Worm (Caenorhabditis elegans) whole organism, L2 larva: ENCODE measurements around the gene ran-1.

Source experiments
- C34F6.9 ChIP-seq: fragments of 150-350 bp; optimal IDR thresholded peaks from 2 replicates; lab custom pipeline; 2014; ENCODE audit warnings: missing biosample characterization, missing genetic modification characterization
- ZK546.5 ChIP-seq: sonication (generic microtip); optimal IDR thresholded peaks from 2 replicates; lab custom pipeline; 2017; ENCODE audit warnings: missing biosample characterization, missing genetic modification characterization
- alr-1 ChIP-seq: fragments of 150-350 bp; optimal IDR thresholded peaks from 2 replicates; lab custom pipeline; 2014; ENCODE audit warnings: missing biosample characterization, missing genetic modification characterization
- ama-1 ChIP-seq: fragments of 150-350 bp; optimal IDR thresholded peaks from 2 replicates; lab custom pipeline; 2018; ENCODE audit warnings: inconsistent platforms
- blmp-1 ChIP-seq: sonication (generic microtip); optimal IDR thresholded peaks from 2 replicates; lab custom pipeline; 2017; ENCODE audit warnings: missing genetic modification characterization, mild to moderate bottlenecking, missing compliant biosample characterization, antibody characterized with exemption, moderate library complexity; ENCODE audit not compliant: insufficient read depth
- ceh-16 ChIP-seq: fragments of 150-350 bp; optimal IDR thresholded peaks from 2 replicates; lab custom pipeline; 2014; ENCODE audit warnings: missing biosample characterization, missing genetic modification characterization
- ceh-82 ChIP-seq: fragments of 150-350 bp; optimal IDR thresholded peaks from 2 replicates; lab custom pipeline; 2014; ENCODE audit warnings: missing biosample characterization, missing genetic modification characterization
- crh-2 ChIP-seq: sonication (generic microtip); optimal IDR thresholded peaks from 2 replicates; lab custom pipeline; 2017; ENCODE audit warnings: missing biosample characterization, missing genetic modification characterization
- dmd-4 ChIP-seq: sonication (generic microtip); optimal IDR thresholded peaks from 2 replicates; lab custom pipeline; 2017; ENCODE audit warnings: missing biosample characterization, missing genetic modification characterization
- egl-27 ChIP-seq: sonication (generic microtip); optimal IDR thresholded peaks from 3 replicates; lab custom pipeline; 2017; ENCODE audit warnings: missing biosample characterization, missing genetic modification reagents, missing genetic modification characterization
- elt-3 ChIP-seq: sonication (generic microtip); optimal IDR thresholded peaks from 2 replicates; lab custom pipeline; 2017; ENCODE audit warnings: missing biosample characterization, missing genetic modification characterization
- gmeb-1 ChIP-seq: fragments of 150-350 bp; optimal IDR thresholded peaks from 2 replicates; lab custom pipeline; 2014; ENCODE audit warnings: missing biosample characterization, missing genetic modification characterization
- lin-13 ChIP-seq: fragments of 150-350 bp; optimal IDR thresholded peaks from 2 replicates; lab custom pipeline; 2014; ENCODE audit warnings: missing biosample characterization, missing genetic modification reagents, missing genetic modification characterization
- lin-39 ChIP-seq: fragments of 150-350 bp; optimal IDR thresholded peaks from 2 replicates; lab custom pipeline; 2014; ENCODE audit warnings: missing biosample characterization, missing genetic modification reagents, missing genetic modification characterization
- mab-5 ChIP-seq: fragments of 150-350 bp; optimal IDR thresholded peaks from 2 replicates; lab custom pipeline; 2014; ENCODE audit warnings: missing biosample characterization, missing genetic modification characterization
- mbf-1 ChIP-seq: sonication (generic microtip); optimal IDR thresholded peaks from 2 replicates; lab custom pipeline; 2017; ENCODE audit warnings: missing biosample characterization, missing genetic modification characterization
- mdl-1 ChIP-seq, 2 experiments: fragments of 150-350 bp in 1 of 2; sonication (generic microtip) in 1 of 2; optimal IDR thresholded peaks; 2 replicates each; lab custom pipeline; 2017; ENCODE audit warnings: missing biosample characterization in 2 of 2, missing genetic modification characterization in 2 of 2
- nhr-10 ChIP-seq: sonication (generic microtip); optimal IDR thresholded peaks from 2 replicates; lab custom pipeline; 2017; ENCODE audit warnings: missing biosample characterization, missing genetic modification characterization
- nhr-11 ChIP-seq: fragments of 150-350 bp; optimal IDR thresholded peaks from 2 replicates; lab custom pipeline; 2014; ENCODE audit warnings: missing biosample characterization, missing genetic modification characterization
- nhr-12 ChIP-seq: fragments of 150-350 bp; optimal IDR thresholded peaks from 2 replicates; lab custom pipeline; 2014; ENCODE audit warnings: missing biosample characterization, missing genetic modification characterization
- nhr-21 ChIP-seq: fragments of 150-350 bp; optimal IDR thresholded peaks from 2 replicates; lab custom pipeline; 2014; ENCODE audit warnings: missing biosample characterization, missing genetic modification characterization
- nhr-23 ChIP-seq: fragments of 150-350 bp; optimal IDR thresholded peaks from 2 replicates; lab custom pipeline; 2014; ENCODE audit warnings: missing biosample characterization, missing genetic modification reagents, missing genetic modification characterization
- nhr-237 ChIP-seq: fragments of 150-350 bp; optimal IDR thresholded peaks from 2 replicates; lab custom pipeline; 2014; ENCODE audit warnings: missing biosample characterization, missing genetic modification characterization
- sem-4 ChIP-seq: fragments of 150-350 bp; optimal IDR thresholded peaks from 2 replicates; lab custom pipeline; 2014; ENCODE audit warnings: missing biosample characterization, missing genetic modification reagents, missing genetic modification characterization
- skn-1 ChIP-seq: sonication (generic microtip); optimal IDR thresholded peaks from 2 replicates; lab custom pipeline; 2017; ENCODE audit warnings: missing biosample characterization, missing genetic modification characterization
- sma-3 ChIP-seq: sonication (generic microtip); optimal IDR thresholded peaks from 2 replicates; lab custom pipeline; 2016; ENCODE audit warnings: missing genetic modification reagents, missing genetic modification characterization, missing compliant biosample characterization
- sma-9 ChIP-seq, 2 experiments: fragments of 150-350 bp in 1 of 2; sonication (generic microtip) in 1 of 2; optimal IDR thresholded peaks; 2 replicates each; lab custom pipeline; 2014 to 2016; ENCODE audit warnings: missing genetic modification characterization in 2 of 2, mild to moderate bottlenecking in 1 of 2, missing biosample characterization in 1 of 2, missing compliant biosample characterization in 1 of 2, missing genetic modification reagents in 1 of 2, moderate library complexity in 1 of 2
- unc-55 ChIP-seq: fragments of 150-350 bp; sonication (generic microtip); optimal IDR thresholded peaks from 3 replicates; lab custom pipeline; 2014; ENCODE audit warnings: missing biosample characterization, missing genetic modification reagents, missing genetic modification characterization
- zag-1 ChIP-seq: fragments of 150-350 bp; optimal IDR thresholded peaks from 2 replicates; lab custom pipeline; 2014; ENCODE audit warnings: missing biosample characterization, missing genetic modification characterization
- ztf-1 ChIP-seq: fragments of 200-800 bp; sonication (Bioruptor generic); conservative IDR thresholded peaks from 2 replicates; pipeline ENCODE4 v1.3.6; 2022; ENCODE audit warnings: missing genetic modification characterization, missing compliant biosample characterization
- ztf-11 ChIP-seq: sonication (generic microtip); optimal IDR thresholded peaks from 2 replicates; lab custom pipeline; 2017; ENCODE audit warnings: missing biosample characterization, missing genetic modification characterization
- ztf-4 ChIP-seq: fragments of 150-350 bp; optimal IDR thresholded peaks from 2 replicates; lab custom pipeline; 2014; ENCODE audit warnings: missing biosample characterization, missing genetic modification characterization

Gene ran-1

DNA sequence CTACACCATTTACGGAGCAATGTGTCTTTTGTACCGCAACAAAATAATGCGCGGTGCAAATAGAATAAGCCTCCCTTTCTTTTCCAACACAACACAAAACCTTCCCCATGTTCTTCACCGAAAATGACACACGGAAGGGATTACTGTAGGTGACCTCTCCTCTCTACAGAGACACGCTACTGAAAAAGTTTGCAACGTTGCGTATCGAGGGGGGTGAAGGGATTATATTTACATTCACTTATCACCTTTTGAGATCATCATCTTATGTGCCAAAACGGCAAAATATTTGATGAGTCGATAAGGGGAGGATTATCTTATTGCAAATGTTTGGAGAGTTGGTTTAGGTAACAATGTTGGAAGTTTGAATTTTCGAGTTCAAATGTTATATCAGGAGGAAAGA, 35.5 kb upstream of the ran-1 start:
- no peak for TF ChIP-seq sma-3 (GFP tag; lab: Kevin White, UChicago)
- no peak for TF ChIP-seq ama-1
- no peak for TF ChIP-seq lin-13 (GFP tag; lab: Kevin White, UChicago)
- no peak for TF ChIP-seq nhr-23
- no peak for TF ChIP-seq gmeb-1 (tag; lab: Kevin White, UChicago)
- TF ChIP-seq nhr-10 (tag; lab: Kevin White, UChicago): no peak
- no peak for TF ChIP-seq nhr-12 (tag; lab: Kevin White, UChicago)
- no peak for TF ChIP-seq alr-1 (tag; lab: Kevin White, UChicago)
- TF ChIP-seq ZK546.5: no peak
- TF ChIP-seq blmp-1 (tag; lab: Kevin White, UChicago): no peak
- no peak for TF ChIP-seq elt-3 (tag; lab: Kevin White, UChicago)
- no peak for TF ChIP-seq ztf-1 (GFP tag; lab: Robert Waterston, UW)
- TF ChIP-seq crh-2: no peak
- no peak for TF ChIP-seq mab-5 (tag; lab: Kevin White, UChicago)
- TF ChIP-seq nhr-11 (tag; lab: Kevin White, UChicago): no peak
- TF ChIP-seq zag-1 (tag; lab: Kevin White, UChicago): no peak
- TF ChIP-seq C34F6.9 (tag; lab: Kevin White, UChicago): no peak

ce11 chrIII:10781553-10781952, 34.0 kb upstream of the ran-1 start, which contains the start of gene ptr-19:
TSS of gene ptr-19 (plus strand) at chrIII:10781853.
- TF ChIP-seq skn-1 (tag; lab: Kevin White, UChicago): no peak
- no peak for TF ChIP-seq blmp-1 (tag; lab: Kevin White, UChicago)
- no peak for TF ChIP-seq dmd-4 (tag; lab: Kevin White, UChicago)
- no peak for TF ChIP-seq gmeb-1 (tag; lab: Kevin White, UChicago)
- TF ChIP-seq mab-5 (tag; lab: Kevin White, UChicago): no peak
- TF ChIP-seq nhr-237 (tag; lab: Kevin White, UChicago): no peak
- no peak for TF ChIP-seq unc-55 (GFP tag; lab: Kevin White, UChicago)
- no peak for TF ChIP-seq zag-1 (tag; lab: Kevin White, UChicago)
- no peak for TF ChIP-seq nhr-23
- no peak for TF ChIP-seq mbf-1 (tag; lab: Kevin White, UChicago)
- no peak for TF ChIP-seq alr-1 (tag; lab: Kevin White, UChicago)
- TF ChIP-seq sma-9 (GFP tag; optimal IDR thresholded peaks at IDR 0.05; lab: Kevin White, UChicago): no peak
- no peak for TF ChIP-seq sma-9 (tag; optimal IDR thresholded peaks at IDR 0.05; lab: Kevin White, UChicago)

DNA sequence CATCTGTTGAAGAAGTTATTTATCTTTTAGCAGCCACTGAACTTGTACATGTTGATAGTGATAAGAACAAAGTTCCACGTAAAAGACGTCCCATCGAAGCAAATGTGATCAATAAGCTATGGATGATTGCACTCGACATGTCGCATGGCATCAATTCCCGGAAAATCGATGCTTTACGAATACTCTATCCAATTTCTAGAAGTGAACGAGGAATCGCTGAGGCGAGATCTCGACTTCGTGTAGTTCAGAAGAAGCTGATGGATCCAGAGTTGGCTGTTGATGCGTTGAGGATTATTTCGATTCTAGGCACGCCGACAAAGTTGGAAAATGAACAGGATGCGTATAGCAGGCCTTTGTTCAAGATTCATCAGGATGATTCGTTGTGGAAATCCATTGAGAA, 22.2 kb upstream of the ran-1 start:
- TF ChIP-seq ztf-4 (tag; lab: Kevin White, UChicago) (no peak), ZK546.5 (no peak), ceh-16 (no peak), nhr-21 (tag; lab: Kevin White, UChicago) (no peak), sma-3 (GFP tag; lab: Kevin White, UChicago) (no peak), lin-13 (GFP tag; lab: Kevin White, UChicago) (no peak), nhr-237 (tag; lab: Kevin White, UChicago) (no peak), ztf-1 (GFP tag; lab: Robert Waterston, UW) (no peak), blmp-1 (tag; lab: Kevin White, UChicago) (no peak), sem-4 (tag; lab: Kevin White, UChicago) (no peak), ceh-82 (tag; lab: Kevin White, UChicago) (no peak), ztf-11 (tag; lab: Kevin White, UChicago) (no peak), elt-3 (tag; lab: Kevin White, UChicago) (no peak), lin-39 (tag; lab: Kevin White, UChicago) (no peak), egl-27 (tag; lab: Kevin White, UChicago) (no peak), gmeb-1 (tag; lab: Kevin White, UChicago) (no peak), zag-1 (tag; lab: Kevin White, UChicago) (no peak), unc-55 (GFP tag; lab: Kevin White, UChicago) (no peak), mdl-1 (tag; optimal IDR thresholded peaks at IDR 0.05; lab: Kevin White, UChicago) (no peak)

ce11 chrIII:10763032-10763431, 15.5 kb upstream of the ran-1 start, which contains the start of gene dpy-28:
TSS of gene dpy-28 (plus strand) at chrIII:10763131.
- peak; percentile 21 for TF ChIP-seq ama-1
- TF ChIP-seq blmp-1 (tag; lab: Kevin White, UChicago): no peak
- peak; percentile 21 for TF ChIP-seq nhr-21 (tag; lab: Kevin White, UChicago)
